Fruit fly (Drosophila melanogaster) whole organism, embryonic: ENCODE results near the gene CG14642.
A peak's percentile ranks its signal among the peaks of the same experiment; 100 is the strongest.

Source experiments
- CG10654 ChIP-seq: fragments of 200-800 bp; sonication (Bioruptor generic); optimal IDR thresholded peaks from 2 replicates; lab custom pipeline; 2016; ENCODE audit warnings: missing biosample characterization, missing genetic modification characterization
- CG11085 ChIP-seq: fragments of 200-800 bp; sonication (Bioruptor generic); IDR thresholded peaks from 2 replicates; pipeline ENCODE4 v1.3.6; 2022; ENCODE audit warnings: missing biosample characterization, missing genetic modification characterization
- CG1233 ChIP-seq: fragments of 200-800 bp; sonication (Bioruptor generic); optimal IDR thresholded peaks from 4 replicates; lab custom pipeline; 2018; ENCODE audit warnings: missing biosample characterization, mild to moderate bottlenecking, missing genetic modification characterization
- CG13123 ChIP-seq: fragments of 200-800 bp; sonication (Bioruptor generic); optimal IDR thresholded peaks from 2 replicates; lab custom pipeline; 2016; ENCODE audit warnings: missing biosample characterization, missing genetic modification characterization
- CG1602 ChIP-seq: fragments of 200-800 bp; sonication (Bioruptor generic); optimal IDR thresholded peaks from 3 replicates; lab custom pipeline; 2016; ENCODE audit warnings: missing biosample characterization, missing genetic modification characterization
- CG17612 ChIP-seq: fragments of 200-800 bp; sonication (Bioruptor generic); IDR thresholded peaks from 2 replicates; pipeline ENCODE4 v1.3.6; 2022; ENCODE audit warnings: missing biosample characterization, missing genetic modification characterization
- CG2129 ChIP-seq: fragments of 200-800 bp; sonication (Bioruptor generic); IDR thresholded peaks from 2 replicates; pipeline ENCODE4 v1.3.6; 2022; ENCODE audit warnings: missing biosample characterization, missing genetic modification characterization; ENCODE audit not compliant: partially characterized antibody
- CG3163 ChIP-seq: fragments of 200-800 bp; sonication (Bioruptor generic); optimal IDR thresholded peaks from 3 replicates; lab custom pipeline; 2016; ENCODE audit warnings: missing biosample characterization, missing genetic modification characterization
- CG3726 ChIP-seq: fragments of 200-800 bp; sonication (Bioruptor generic); IDR thresholded peaks from 3 replicates; pipeline ENCODE4, ENCODE4 v1.3.6; 2022; ENCODE audit warnings: missing biosample characterization, missing genetic modification characterization
- CG43689 ChIP-seq: fragments of 200-800 bp; sonication (Bioruptor generic); IDR thresholded peaks from 2 replicates; pipeline ENCODE4 v1.3.6; 2022; ENCODE audit warnings: missing biosample characterization, missing genetic modification characterization
- CG4730 ChIP-seq: fragments of 200-800 bp; sonication (Bioruptor generic); IDR thresholded peaks from 2 replicates; pipeline ENCODE4 v1.3.6; 2022; ENCODE audit warnings: missing biosample characterization, missing genetic modification characterization
- CG6683 ChIP-seq: fragments of 200-800 bp; sonication (Bioruptor generic); optimal IDR thresholded peaks from 2 replicates; lab custom pipeline; 2017; ENCODE audit warnings: missing biosample characterization, mild to moderate bottlenecking, missing genetic modification characterization, missing genetic modification reagents
- CG6689 ChIP-seq: fragments of 200-800 bp; sonication (Bioruptor generic); IDR thresholded peaks from 2 replicates; pipeline ENCODE4 v1.3.6; 2022; ENCODE audit warnings: missing biosample characterization, missing genetic modification characterization
- CG7839 ChIP-seq: fragments of 200-800 bp; sonication (Bioruptor generic); optimal IDR thresholded peaks from 3 replicates; lab custom pipeline; 2018; ENCODE audit warnings: missing biosample characterization, mild to moderate bottlenecking, missing genetic modification characterization, moderate library complexity
- CG8290 ChIP-seq, 3 experiments: fragments of 200-800 bp; sonication (Bioruptor generic); optimal IDR thresholded peaks; 2 replicates each; lab custom pipeline; 2016 to 2019; ENCODE audit warnings: missing biosample characterization in 3 of 3, missing genetic modification characterization in 3 of 3, mild to moderate bottlenecking in 2 of 3, moderate library complexity in 1 of 3
- CG9876 ChIP-seq: fragments of 200-800 bp; sonication (Bioruptor generic); optimal IDR thresholded peaks from 2 replicates; lab custom pipeline; 2016; ENCODE audit warnings: missing biosample characterization, missing genetic modification characterization
- CTCF ChIP-seq: fragments of 200-800 bp; sonication (Bioruptor generic); optimal IDR thresholded peaks from 2 replicates; lab custom pipeline; 2017; ENCODE audit warnings: missing biosample characterization, mild to moderate bottlenecking, missing genetic modification characterization, moderate library complexity
- Doc2 ChIP-seq: fragments of 200-800 bp; sonication (Bioruptor generic); IDR thresholded peaks from 2 replicates; pipeline ENCODE4 v1.3.6; 2022; ENCODE audit warnings: missing biosample characterization, missing genetic modification characterization
- Doc3 ChIP-seq: fragments of 200-800 bp; sonication (Bioruptor generic); IDR thresholded peaks from 3 replicates; pipeline ENCODE4 v1.3.6; 2022; ENCODE audit warnings: missing biosample characterization, missing genetic modification characterization; ENCODE audit not compliant: partially characterized antibody
- Hey ChIP-seq: fragments of 200-800 bp; sonication (Bioruptor generic); optimal IDR thresholded peaks from 3 replicates; lab custom pipeline; 2018; ENCODE audit warnings: missing biosample characterization, mild to moderate bottlenecking, missing genetic modification characterization
- Hr3 ChIP-seq: fragments of 200-800 bp; sonication (Bioruptor generic); optimal IDR thresholded peaks from 3 replicates; lab custom pipeline; 2016; ENCODE audit warnings: missing biosample characterization, missing genetic modification characterization
- Hr51 ChIP-seq, 2 experiments: fragments of 200-800 bp; sonication (Bioruptor generic); optimal IDR thresholded peaks; 2 replicates in 1 of 2; 3 replicates in 1 of 2; lab custom pipeline; 2016 to 2018; ENCODE audit warnings: missing biosample characterization in 2 of 2, missing genetic modification characterization in 2 of 2, mild to moderate bottlenecking in 1 of 2, moderate library complexity in 1 of 2
- MTF-1 ChIP-seq: fragments of 200-800 bp; sonication (Bioruptor generic); optimal IDR thresholded peaks from 2 replicates; lab custom pipeline; 2018; ENCODE audit warnings: missing biosample characterization, mild to moderate bottlenecking, missing genetic modification characterization, borderline replicate concordance
- Nf-YC ChIP-seq: fragments of 200-800 bp; optimal IDR thresholded peaks from 3 replicates; lab custom pipeline; 2019; ENCODE audit warnings: missing biosample characterization, mild to moderate bottlenecking, missing genetic modification characterization, moderate library complexity
- Optix ChIP-seq: fragments of 200-800 bp; sonication (Bioruptor generic); IDR thresholded peaks from 3 replicates; pipeline ENCODE4 v1.3.6; 2022; ENCODE audit warnings: missing biosample characterization, missing genetic modification characterization
- Pdp1 ChIP-seq, 2 experiments: fragments of 200-800 bp; sonication (Bioruptor generic); optimal IDR thresholded peaks; 3 replicates each; lab custom pipeline; 2016; ENCODE audit warnings: missing biosample characterization in 2 of 2, missing genetic modification characterization in 2 of 2, mild to moderate bottlenecking in 1 of 2, moderate library complexity in 1 of 2
- TFAM ChIP-seq: fragments of 200-800 bp; sonication (Bioruptor generic); optimal IDR thresholded peaks from 2 replicates; lab custom pipeline; 2017; ENCODE audit warnings: missing biosample characterization, missing genetic modification characterization, inconsistent platforms
- YL-1 ChIP-seq: fragments of 200-800 bp; sonication (Bioruptor generic); optimal IDR thresholded peaks from 3 replicates; lab custom pipeline; 2017; ENCODE audit warnings: missing biosample characterization, mild to moderate bottlenecking, missing genetic modification characterization
- ac ChIP-seq: fragments of 200-800 bp; sonication (Bioruptor generic); optimal IDR thresholded peaks from 3 replicates; lab custom pipeline; 2017; ENCODE audit warnings: missing biosample characterization, mild to moderate bottlenecking, missing genetic modification characterization
- al ChIP-seq: fragments of 200-800 bp; sonication (Bioruptor generic); IDR thresholded peaks from 2 replicates; pipeline ENCODE4 v1.3.6; 2022; ENCODE audit warnings: missing biosample characterization, missing genetic modification characterization
- ash1 ChIP-seq: fragments of 200-800 bp; sonication (Bioruptor generic); optimal IDR thresholded peaks from 2 replicates; lab custom pipeline; 2018; ENCODE audit warnings: missing biosample characterization, mild to moderate bottlenecking, missing genetic modification characterization
- bbx ChIP-seq: fragments of 200-800 bp; sonication (Bioruptor generic); IDR thresholded peaks from 2 replicates; pipeline ENCODE4 v1.3.6; 2022; ENCODE audit warnings: missing biosample characterization, missing genetic modification characterization; ENCODE audit not compliant: partially characterized antibody
- cwo ChIP-seq: fragments of 200-800 bp; sonication (Bioruptor generic); optimal IDR thresholded peaks from 3 replicates; lab custom pipeline; 2017; ENCODE audit warnings: missing biosample characterization, missing genetic modification characterization, mild to moderate bottlenecking, moderate library complexity, missing genetic modification reagents
- dan ChIP-seq: fragments of 200-800 bp; sonication (Bioruptor generic); IDR thresholded peaks from 2 replicates; pipeline ENCODE4 v1.3.6; 2022; ENCODE audit warnings: missing biosample characterization, missing genetic modification characterization
- gfzf ChIP-seq: fragments of 200-800 bp; sonication (Bioruptor generic); optimal IDR thresholded peaks from 2 replicates; lab custom pipeline; 2016; ENCODE audit warnings: missing biosample characterization, mild to moderate bottlenecking, missing genetic modification characterization, moderate library complexity
- h ChIP-seq: fragments of >200 bp; optimal IDR thresholded peaks from 2 replicates; lab custom pipeline; 2017
- her ChIP-seq: fragments of 200-800 bp; sonication (Bioruptor generic); optimal IDR thresholded peaks from 2 replicates; lab custom pipeline; 2016; ENCODE audit warnings: missing biosample characterization, missing genetic modification characterization
- jing ChIP-seq: fragments of 200-800 bp; sonication (Bioruptor generic); optimal IDR thresholded peaks from 2 replicates; lab custom pipeline; 2018; ENCODE audit warnings: missing biosample characterization, mild to moderate bottlenecking, missing genetic modification characterization
- lab ChIP-seq: fragments of 200-800 bp; sonication (Bioruptor generic); optimal IDR thresholded peaks from 3 replicates; lab custom pipeline; 2017; ENCODE audit warnings: missing biosample characterization, missing genetic modification characterization, mild to moderate bottlenecking, moderate library complexity, missing genetic modification reagents
- lola ChIP-seq, 3 experiments: fragments of >200 bp in 2 of 3; fragments of 200-800 bp in 1 of 3; sonication (Bioruptor generic) in 1 of 3; optimal IDR thresholded peaks; 2 replicates each; lab custom pipeline; 2017 to 2019; ENCODE audit warnings: missing biosample characterization in 3 of 3, missing genetic modification characterization in 3 of 3, mild to moderate bottlenecking in 1 of 3, moderate library complexity in 1 of 3
- luna ChIP-seq: fragments of 200-800 bp; sonication (Bioruptor generic); optimal IDR thresholded peaks from 2 replicates; lab custom pipeline; 2016; ENCODE audit warnings: missing biosample characterization, missing genetic modification characterization
- mirr ChIP-seq: fragments of 200-800 bp; sonication (Bioruptor generic); optimal IDR thresholded peaks from 3 replicates; lab custom pipeline; 2018; ENCODE audit warnings: missing biosample characterization, mild to moderate bottlenecking, missing genetic modification characterization
- otp ChIP-seq: fragments of 200-800 bp; sonication (Bioruptor generic); IDR thresholded peaks from 3 replicates; pipeline ENCODE4, ENCODE4 v1.3.6; 2022; ENCODE audit warnings: missing biosample characterization, missing genetic modification characterization
- phol ChIP-seq: fragments of 200-800 bp; sonication (Bioruptor generic); optimal IDR thresholded peaks from 3 replicates; lab custom pipeline; 2018; ENCODE audit warnings: missing biosample characterization, mild to moderate bottlenecking, missing genetic modification characterization, moderate library complexity
- pita ChIP-seq: fragments of 200-800 bp; sonication (Bioruptor generic); optimal IDR thresholded peaks from 2 replicates; lab custom pipeline; 2017; ENCODE audit warnings: missing biosample characterization, mild to moderate bottlenecking, missing genetic modification characterization
- shn ChIP-seq: fragments of 200-800 bp; sonication (Bioruptor generic); optimal IDR thresholded peaks from 3 replicates; lab custom pipeline; 2016; ENCODE audit warnings: missing biosample characterization, missing genetic modification characterization
- so ChIP-seq: fragments of 200-800 bp; sonication (Bioruptor generic); IDR thresholded peaks from 3 replicates; pipeline ENCODE4 v1.3.6; 2022; ENCODE audit warnings: missing biosample characterization, missing genetic modification characterization
- usp ChIP-seq: fragments of >200 bp; optimal IDR thresholded peaks from 2 replicates; lab custom pipeline; 2017; ENCODE audit warnings: missing biosample characterization, missing genetic modification characterization
- vfl ChIP-seq: fragments of 200-800 bp; sonication (Bioruptor generic); optimal IDR thresholded peaks from 2 replicates; lab custom pipeline; 2016; ENCODE audit warnings: missing biosample characterization, missing genetic modification characterization

Gene CG14642

DNA sequence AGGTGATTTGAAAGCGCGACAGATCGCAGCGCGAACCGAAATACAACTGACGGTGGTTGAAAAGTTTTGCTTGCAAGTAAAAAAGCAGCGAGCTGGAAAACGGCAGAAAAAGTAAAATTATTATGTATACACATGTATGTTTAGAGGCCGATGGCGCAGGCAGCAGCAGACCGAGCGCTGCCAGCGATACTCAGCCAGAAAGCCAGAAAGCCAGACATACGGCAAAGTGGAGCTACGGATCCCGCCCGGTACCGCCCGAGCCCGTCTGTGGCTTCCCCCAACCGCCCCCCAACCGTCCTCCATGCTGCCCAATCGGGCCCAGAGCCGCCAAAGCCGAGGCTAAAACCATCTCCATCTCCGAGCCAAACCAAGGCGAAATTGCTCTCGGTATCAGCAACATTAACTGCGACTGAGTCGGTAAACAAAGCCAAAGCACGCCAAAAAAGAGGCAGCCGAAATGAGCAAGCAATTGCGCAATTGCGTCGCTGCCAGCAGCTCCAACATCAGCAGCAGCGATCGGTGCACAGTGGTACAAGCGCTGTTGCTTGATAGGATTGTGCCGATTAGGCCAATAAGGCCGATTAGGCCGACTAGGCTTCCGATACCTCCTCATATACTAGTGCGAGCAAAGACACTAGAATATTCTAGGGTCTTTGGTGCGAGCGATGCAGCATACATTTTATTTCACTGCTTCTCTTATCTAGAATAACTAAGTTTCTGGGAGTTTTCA lies 27.1 kb downstream of the CG14642 start, which contains the start of gene CG14636 (continued):
- 0 out of 3 replicates have a peak, but pooled peaks have one; percentile 25 for TF ChIP-seq otp (GFP tag; lab: Robert Waterston, UW)
- TF ChIP-seq Doc3 (GFP tag; lab: Robert Waterston, UW), result no peak
- peak; percentile 12 for TF ChIP-seq CTCF (GFP tag; lab: Kevin White, UChicago)
- peak; percentile 73; the same call in 2 of the 3 replicates for TF ChIP-seq Optix
- no peak for TF ChIP-seq h (lab: Kevin White, UChicago)
- peak; percentile 42 for TF ChIP-seq Hr3 (GFP tag; lab: Kevin White, UChicago)
- TF ChIP-seq phol (tag; lab: Kevin White, UChicago), result peak; percentile 58
- peak; percentile 30; the same call in 1 of the 2 replicates for TF ChIP-seq bbx (GFP tag; lab: Robert Waterston, UW)
- TF ChIP-seq lola (GFP tag; optimal IDR thresholded peaks at IDR 0.05; lab: Kevin White, UChicago), result no peak
- no peak for TF ChIP-seq CG13123 (GFP tag; lab: Kevin White, UChicago)
- TF ChIP-seq CG17612 (GFP tag; lab: Robert Waterston, UW), result peak; percentile 58
- peak; percentile 88 for TF ChIP-seq lab
- TF ChIP-seq Pdp1 (GFP tag; optimal IDR thresholded peaks at IDR 0.05; lab: Kevin White, UChicago), result peak; percentile 74 to 92
- no peak for TF ChIP-seq CG2129
- peak; percentile 79 for TF ChIP-seq CG6689 (GFP tag; lab: Robert Waterston, UW)
- TF ChIP-seq ash1, result no peak
- peak; percentile 75 for TF ChIP-seq Nf-YC
- peak; percentile 69 for TF ChIP-seq cwo (GFP tag; lab: Kevin White, UChicago)
- no peak for TF ChIP-seq pita (GFP tag; lab: Kevin White, UChicago)
- no peak for TF ChIP-seq Doc2 (GFP tag; lab: Robert Waterston, UW)
- TF ChIP-seq CG4730 (GFP tag; lab: Robert Waterston, UW), result peak; percentile 55
- peak; percentile 74 for TF ChIP-seq shn (GFP tag; lab: Kevin White, UChicago)
- no peak for TF ChIP-seq dan (GFP tag; lab: Robert Waterston, UW)
- TF ChIP-seq ac (GFP tag; lab: Kevin White, UChicago), result no peak
- peak; percentile 58 for TF ChIP-seq jing
- TF ChIP-seq CG9876, result peak; percentile 49
- TF ChIP-seq TFAM (GFP tag; lab: Kevin White, UChicago), result no peak
- TF ChIP-seq her (GFP tag; lab: Kevin White, UChicago), result peak; percentile 80
- TF ChIP-seq gfzf (GFP tag; lab: Kevin White, UChicago), result no peak
- no peak for TF ChIP-seq Hey (tag; lab: Kevin White, UChicago)
- peak; percentile 74 for TF ChIP-seq al (GFP tag; lab: Robert Waterston, UW)
- TF ChIP-seq CG10654 (GFP tag; lab: Kevin White, UChicago), result peak; percentile 50
- no peak for TF ChIP-seq CG43689 (GFP tag; lab: Robert Waterston, UW)
- peak; percentile 78 for TF ChIP-seq CG7839 (tag; lab: Kevin White, UChicago)
- no peak for TF ChIP-seq MTF-1 (GFP tag; lab: Kevin White, UChicago)
- TF ChIP-seq so (GFP tag; lab: Robert Waterston, UW), result peak; percentile 81; the same call in 2 of the 3 replicates
- TF ChIP-seq vfl (GFP tag; lab: Kevin White, UChicago), result no peak
- peak in 1 of 2 experiments; percentile 86 for TF ChIP-seq Hr51 (GFP tag; optimal IDR thresholded peaks at IDR 0.05; lab: Kevin White, UChicago)
- no peak for TF ChIP-seq CG3163 (GFP tag; lab: Kevin White, UChicago)
- TF ChIP-seq YL-1 (GFP tag; lab: Kevin White, UChicago), result no peak
- no peak for TF ChIP-seq luna (GFP tag; lab: Kevin White, UChicago)
- TF ChIP-seq CG6683 (GFP tag; lab: Kevin White, UChicago), result peak; percentile 48
- TF ChIP-seq CG11085 (GFP tag; lab: Robert Waterston, UW), result peak; percentile 24; the same call in 1 of the 2 replicates
- TF ChIP-seq usp (GFP tag; lab: Kevin White, UChicago), result no peak
- peak; percentile 46 for TF ChIP-seq CG1602
- peak; percentile 48 for TF ChIP-seq CG1233 (GFP tag; lab: Kevin White, UChicago)
- peak; percentile 51 for TF ChIP-seq mirr (GFP tag; lab: Kevin White, UChicago)
- no peak for TF ChIP-seq CG8290 (GFP tag; optimal IDR thresholded peaks at IDR 0.05; lab: Kevin White, UChicago)
- peak in 1 of 2 experiments; percentile 62 for TF ChIP-seq CG8290 (tag; optimal IDR thresholded peaks at IDR 0.05; lab: Kevin White, UChicago)
- peak; percentile 77 for TF ChIP-seq CG3726
